Worm (Caenorhabditis elegans) whole organism, L1 larva: ENCODE data around the gene nep-4.

Source experiments
- F16B12.6 ChIP-seq: fragments of 150-350 bp; optimal IDR thresholded peaks from 2 replicates; lab custom pipeline; 2014; ENCODE audit warnings: missing biosample characterization, missing genetic modification characterization
- alr-1 ChIP-seq: fragments of 200-800 bp; sonication (Bioruptor generic); optimal IDR thresholded peaks from 2 replicates; lab custom pipeline; 2018; ENCODE audit warnings: borderline replicate concordance, mild to moderate bottlenecking, missing genetic modification characterization, missing compliant biosample characterization
- ama-1 ChIP-seq: fragments of 150-350 bp; optimal IDR thresholded peaks from 2 replicates; lab custom pipeline; 2014
- blmp-1 ChIP-seq: fragments of 150-350 bp; optimal IDR thresholded peaks from 2 replicates; lab custom pipeline; 2014; ENCODE audit warnings: missing biosample characterization, missing genetic modification characterization
- ceh-63 ChIP-seq: fragments of 200-800 bp; sonication (Bioruptor generic); optimal IDR thresholded peaks from 2 replicates; lab custom pipeline; 2018; ENCODE audit warnings: mild to moderate bottlenecking, missing genetic modification characterization, missing compliant biosample characterization
- ceh-82 ChIP-seq, 3 experiments: fragments of 150-350 bp in 1 of 3; sonication (generic microtip) in 2 of 3; optimal IDR thresholded peaks; 2 replicates each; lab custom pipeline; 2014 to 2017; ENCODE audit warnings: missing biosample characterization in 3 of 3, missing genetic modification characterization in 3 of 3
- ceh-88 ChIP-seq: fragments of 200-800 bp; sonication (Bioruptor generic); IDR thresholded peaks from 2 replicates; pipeline ENCODE4 v1.3.6; 2022; ENCODE audit warnings: missing genetic modification characterization, missing compliant biosample characterization
- ces-1 ChIP-seq: fragments of 150-350 bp; optimal IDR thresholded peaks from 2 replicates; lab custom pipeline; 2014; ENCODE audit warnings: missing biosample characterization, missing genetic modification reagents, missing genetic modification characterization
- dpl-1 ChIP-seq, 3 experiments: fragments of 150-350 bp in 2 of 3; sonication (generic microtip) in 1 of 3; optimal IDR thresholded peaks; 2 replicates each; lab custom pipeline; 2014 to 2017; ENCODE audit warnings: missing biosample characterization in 3 of 3, missing genetic modification characterization in 3 of 3, missing genetic modification reagents in 3 of 3
- dsc-1 ChIP-seq: sonication (generic microtip); optimal IDR thresholded peaks from 2 replicates; lab custom pipeline; 2016; ENCODE audit warnings: mild to moderate bottlenecking, missing genetic modification characterization, missing compliant biosample characterization
- efl-1 ChIP-seq, 4 experiments: fragments of 150-350 bp; optimal IDR thresholded peaks in 3 of 4; peaks in 1 of 4; 1 replicate in 1 of 4; 2 replicates in 3 of 4; lab custom pipeline; 2014; ENCODE audit warnings: missing biosample characterization in 2 of 4, missing genetic modification characterization in 2 of 4, missing genetic modification reagents in 2 of 4
- egl-13 ChIP-seq: sonication (generic microtip); optimal IDR thresholded peaks from 2 replicates; lab custom pipeline; 2016; ENCODE audit warnings: missing genotype, missing genetic modification reagents, missing genetic modification characterization, missing compliant biosample characterization
- egl-27 ChIP-seq, 2 experiments: fragments of 150-350 bp in 1 of 2; sonication (generic microtip); optimal IDR thresholded peaks; 3 replicates each; lab custom pipeline; 2017 to 2018; ENCODE audit warnings: missing biosample characterization in 2 of 2, missing genetic modification characterization in 2 of 2, missing genetic modification reagents in 2 of 2
- elt-2 ChIP-seq: sonication (generic microtip); optimal IDR thresholded peaks from 2 replicates; lab custom pipeline; 2016; ENCODE audit warnings: missing genetic modification characterization, mild to moderate bottlenecking, inconsistent platforms, missing compliant biosample characterization, missing genetic modification reagents
- elt-3 ChIP-seq, 6 experiments: fragments of 150-350 bp in 1 of 6; sonication (generic microtip); optimal IDR thresholded peaks; 2 replicates each; lab custom pipeline; 2017 to 2018; ENCODE audit warnings: missing biosample characterization in 6 of 6, missing genetic modification characterization in 6 of 6, inconsistent platforms in 1 of 6
- ets-5 ChIP-seq: fragments of 200-800 bp; sonication (Bioruptor generic); IDR thresholded peaks from 2 replicates; pipeline ENCODE4 v1.3.6; 2022; ENCODE audit warnings: missing genetic modification characterization, missing compliant biosample characterization
- fkh-4 ChIP-seq: sonication (generic microtip); optimal IDR thresholded peaks from 2 replicates; lab custom pipeline; 2016; ENCODE audit warnings: missing compliant biosample characterization, missing genetic modification characterization, borderline replicate concordance
- hlh-4 ChIP-seq: sonication (generic microtip); optimal IDR thresholded peaks from 2 replicates; lab custom pipeline; 2016; ENCODE audit warnings: mild to moderate bottlenecking, missing genetic modification characterization, missing compliant biosample characterization
- hpl-2 ChIP-seq: fragments of 150-350 bp; optimal IDR thresholded peaks from 2 replicates; lab custom pipeline; 2014; ENCODE audit warnings: missing biosample characterization, missing genetic modification reagents, missing genetic modification characterization
- irx-1 ChIP-seq: sonication (generic microtip); optimal IDR thresholded peaks from 2 replicates; lab custom pipeline; 2016; ENCODE audit warnings: missing genetic modification characterization, missing compliant biosample characterization
- isw-1 ChIP-seq: fragments of 200-800 bp; sonication (Bioruptor generic); IDR thresholded peaks from 2 replicates; pipeline ENCODE4 v1.3.6; 2022; ENCODE audit warnings: missing genetic modification characterization, missing compliant biosample characterization
- lin-14 ChIP-seq: fragments of 200-800 bp; sonication (Bioruptor generic); optimal IDR thresholded peaks from 2 replicates; lab custom pipeline; 2018; ENCODE audit warnings: mild to moderate bottlenecking, missing genetic modification characterization, moderate library complexity, missing compliant biosample characterization
- lin-15B ChIP-seq: fragments of 150-350 bp; sonication (generic microtip); optimal IDR thresholded peaks from 3 replicates; lab custom pipeline; 2014; ENCODE audit warnings: missing biosample characterization, missing genetic modification characterization
- lin-35 ChIP-seq, 2 experiments: fragments of 150-350 bp; optimal IDR thresholded peaks; 2 replicates each; lab custom pipeline; 2014; ENCODE audit warnings: missing biosample characterization in 2 of 2, missing genetic modification characterization in 2 of 2, missing genetic modification reagents in 2 of 2
- nhr-11 ChIP-seq: fragments of 150-350 bp; optimal IDR thresholded peaks from 2 replicates; lab custom pipeline; 2014; ENCODE audit warnings: missing biosample characterization, missing genetic modification characterization
- nhr-19 ChIP-seq: fragments of 200-800 bp; sonication (Bioruptor generic); conservative IDR thresholded peaks from 2 replicates; pipeline ENCODE4 v1.3.6; 2022; ENCODE audit warnings: missing genetic modification characterization, missing compliant biosample characterization
- nhr-20 ChIP-seq: sonication (generic microtip); optimal IDR thresholded peaks from 2 replicates; lab custom pipeline; 2016; ENCODE audit warnings: mild to moderate bottlenecking, missing genetic modification characterization, missing compliant biosample characterization
- nhr-237 ChIP-seq: fragments of 150-350 bp; optimal IDR thresholded peaks from 2 replicates; lab custom pipeline; 2014; ENCODE audit warnings: missing biosample characterization, missing genetic modification characterization
- nhr-28 ChIP-seq: fragments of 150-350 bp; optimal IDR thresholded peaks from 2 replicates; lab custom pipeline; 2014; ENCODE audit warnings: missing biosample characterization, missing genetic modification characterization
- nhr-71 ChIP-seq: sonication (generic microtip); optimal IDR thresholded peaks from 2 replicates; lab custom pipeline; 2016; ENCODE audit warnings: mild to moderate bottlenecking, missing genetic modification characterization, moderate library complexity, missing compliant biosample characterization
- nhr-84 ChIP-seq: sonication (generic microtip); optimal IDR thresholded peaks from 2 replicates; lab custom pipeline; 2017; ENCODE audit warnings: missing biosample characterization, missing genetic modification characterization
- pqm-1 ChIP-seq: sonication (generic microtip); optimal IDR thresholded peaks from 3 replicates; lab custom pipeline; 2017; ENCODE audit warnings: missing biosample characterization, missing genetic modification characterization
- rnt-1 ChIP-seq: sonication (generic microtip); optimal IDR thresholded peaks from 2 replicates; lab custom pipeline; 2016; ENCODE audit warnings: mild to moderate bottlenecking, missing genetic modification characterization, moderate library complexity, missing compliant biosample characterization
- snpc-4 ChIP-seq: fragments of 150-350 bp; optimal IDR thresholded peaks from 2 replicates; lab custom pipeline; 2014; ENCODE audit warnings: missing biosample characterization, missing genetic modification characterization
- snu-23 ChIP-seq: sonication (generic microtip); optimal IDR thresholded peaks from 2 replicates; lab custom pipeline; 2016; ENCODE audit warnings: missing genetic modification characterization, missing compliant biosample characterization
- swsn-7 ChIP-seq: sonication (generic microtip); optimal IDR thresholded peaks from 2 replicates; lab custom pipeline; 2016; ENCODE audit warnings: missing genetic modification characterization, missing compliant biosample characterization
- unc-130 ChIP-seq: fragments of 150-350 bp; optimal IDR thresholded peaks from 2 replicates; lab custom pipeline; 2017; ENCODE audit warnings: missing biosample characterization, missing genetic modification characterization, inconsistent platforms
- unc-62 ChIP-seq: fragments of 150-350 bp; optimal IDR thresholded peaks from 2 replicates; lab custom pipeline; 2014; ENCODE audit warnings: missing biosample characterization, missing genetic modification reagents, missing genetic modification characterization
- vab-15 ChIP-seq: sonication (generic microtip); optimal IDR thresholded peaks from 2 replicates; lab custom pipeline; 2017; ENCODE audit warnings: missing genotype, mild to moderate bottlenecking, missing genetic modification characterization, missing compliant biosample characterization
- zag-1 ChIP-seq: fragments of 150-350 bp; optimal IDR thresholded peaks from 2 replicates; lab custom pipeline; 2014; ENCODE audit warnings: missing biosample characterization, missing genetic modification characterization
- zip-4 ChIP-seq: fragments of 200-800 bp; sonication (Bioruptor generic); optimal IDR thresholded peaks from 2 replicates; lab custom pipeline; 2018; ENCODE audit warnings: mild to moderate bottlenecking, missing genetic modification characterization, moderate library complexity, missing compliant biosample characterization

The nep-4 gene

ce11 chrX:6822552-6822951 is 40.7 kb downstream of the nep-4 start:
- no peak for TF ChIP-seq hpl-2 (GFP tag; lab: Kevin White, UChicago)
- peak; percentile 43 for TF ChIP-seq lin-14 (GFP tag; lab: Kevin White, UChicago)
- no peak for TF ChIP-seq efl-1 (optimal IDR thresholded peaks at IDR 0.05; lab: Kevin White, UChicago)
- peak in 1 of 2 experiments; percentile 24 for TF ChIP-seq efl-1 (GFP tag; optimal IDR thresholded peaks at IDR 0.05 in 1 of 2; lab: Kevin White, UChicago)
- TF ChIP-seq dsc-1 (tag; lab: Kevin White, UChicago) = peak; percentile 62
- TF ChIP-seq nhr-11 (tag; lab: Kevin White, UChicago) = no peak
- TF ChIP-seq isw-1 = no peak
- TF ChIP-seq nhr-237 (tag; lab: Kevin White, UChicago) = no peak
- no peak for TF ChIP-seq zag-1
- TF ChIP-seq zip-4 (GFP tag; lab: Kevin White, UChicago) = no peak
- no peak for TF ChIP-seq alr-1 (tag; lab: Kevin White, UChicago)
- peak; percentile 50 for TF ChIP-seq nhr-71 (tag; lab: Kevin White, UChicago)
- TF ChIP-seq ces-1 (GFP tag; lab: Kevin White, UChicago) = no peak
- TF ChIP-seq ceh-88 (GFP tag; lab: Robert Waterston, UW) = no peak
- peak; percentile 66 for TF ChIP-seq rnt-1 (tag; lab: Kevin White, UChicago)
- no peak for TF ChIP-seq unc-62
- TF ChIP-seq ceh-82 (tag; optimal IDR thresholded peaks at IDR 0.05; lab: Kevin White, UChicago) = no peak
- TF ChIP-seq dpl-1 (GFP tag; optimal IDR thresholded peaks at IDR 0.05; lab: Kevin White, UChicago) = no peak
- TF ChIP-seq nhr-19 (GFP tag; lab: Robert Waterston, UW) = 0 out of 2 replicates have a peak, but pooled peaks have one; percentile 10

DNA sequence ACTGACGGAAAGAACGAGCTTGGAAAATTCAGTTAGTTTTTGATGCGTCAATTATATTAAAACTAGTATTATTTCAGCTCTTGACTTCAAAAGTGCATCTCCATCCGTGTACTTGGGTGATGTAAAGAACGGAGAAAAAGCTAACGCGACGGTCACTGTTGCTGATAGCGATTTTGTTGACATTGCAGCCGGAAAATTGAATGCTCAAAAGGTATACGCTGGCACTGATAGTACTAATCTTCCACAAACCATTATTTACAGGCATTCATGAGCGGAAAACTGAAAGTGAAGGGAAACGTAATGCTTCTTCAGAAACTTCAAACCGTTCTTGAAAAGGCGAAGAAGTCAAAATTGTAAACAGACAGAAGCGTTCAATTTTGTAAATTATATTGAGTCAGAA is 43.6 kb downstream of the nep-4 start:
- no peak for TF ChIP-seq hlh-4 (tag; lab: Kevin White, UChicago)
- no peak for TF ChIP-seq lin-15B
- TF ChIP-seq egl-27 (tag; optimal IDR thresholded peaks at IDR 0.05; lab: Kevin White, UChicago) = no peak
- no peak for TF ChIP-seq nhr-11 (tag; lab: Kevin White, UChicago)
- no peak for TF ChIP-seq hpl-2 (GFP tag; lab: Kevin White, UChicago)
- no peak for TF ChIP-seq swsn-7 (tag; lab: Kevin White, UChicago)
- no peak for TF ChIP-seq fkh-4 (tag; lab: Kevin White, UChicago)
- no peak for TF ChIP-seq blmp-1 (tag; lab: Kevin White, UChicago)
- no peak for TF ChIP-seq F16B12.6 (tag; lab: Kevin White, UChicago)
- no peak for TF ChIP-seq irx-1 (tag; lab: Kevin White, UChicago)
- TF ChIP-seq egl-13 (tag; lab: Kevin White, UChicago) = no peak
- no peak for TF ChIP-seq unc-130 (tag; lab: Kevin White, UChicago)

- TF ChIP-seq snpc-4 (tag; lab: Kevin White, UChicago) (no peak), efl-1 (optimal IDR thresholded peaks at IDR 0.05; lab: Kevin White, UChicago) (no peak), efl-1 (GFP tag; optimal IDR thresholded peaks at IDR 0.05 in 1 of 2; lab: Kevin White, UChicago) (peak in 1 of 2 experiments; percentile 43), nhr-28 (tag; lab: Kevin White, UChicago) (no peak)
Observed at ce11 chrX:6819135-6819534, 44.1 kb downstream of the nep-4 start.

ce11 chrX:6818036-6818488 is 45.2 kb downstream of the nep-4 start, which contains the start of gene dhs-28:
dhs-28 (plus strand) TSS chrX:6818438.
- TF ChIP-seq pqm-1 (no peak), ama-1 (lab: Kevin White, UChicago) (peak; percentile 11), nhr-20 (tag; lab: Kevin White, UChicago) (peak; percentile 57), lin-14 (GFP tag; lab: Kevin White, UChicago) (peak; percentile 18), nhr-71 (tag; lab: Kevin White, UChicago) (peak; percentile 6), hpl-2 (GFP tag; lab: Kevin White, UChicago) (no peak), egl-27 (tag; optimal IDR thresholded peaks at IDR 0.05; lab: Kevin White, UChicago) (no peak), lin-35 (GFP tag; optimal IDR thresholded peaks at IDR 0.05; lab: Kevin White, UChicago) (peak in 1 of 2 experiments; percentile 68), elt-3 (tag; optimal IDR thresholded peaks at IDR 0.05; lab: Kevin White, UChicago) (peak in 3 of 6 experiments; percentile 17 to 71 (median 39)), nhr-19 (GFP tag; lab: Robert Waterston, UW) (peak; percentile 30), ets-5 (GFP tag; lab: Robert Waterston, UW) (no peak), vab-15 (tag; lab: Kevin White, UChicago) (no peak), efl-1 (optimal IDR thresholded peaks at IDR 0.05; lab: Kevin White, UChicago) (no peak), efl-1 (GFP tag; optimal IDR thresholded peaks at IDR 0.05 in 1 of 2; lab: Kevin White, UChicago) (peak in 1 of 2 experiments; percentile 17), irx-1 (tag; lab: Kevin White, UChicago) (no peak), elt-2 (tag; lab: Kevin White, UChicago) (peak; percentile 63), snu-23 (peak; percentile 21), ceh-88 (GFP tag; lab: Robert Waterston, UW) (no peak), nhr-84 (tag; lab: Kevin White, UChicago) (no peak), ces-1 (GFP tag; lab: Kevin White, UChicago) (no peak), ceh-63 (GFP tag; lab: Kevin White, UChicago) (no peak)
